Fruit fly (Drosophila melanogaster) whole organism, embryonic: ENCODE measurements around the gene CG32816.
A peak's percentile ranks its signal among the peaks of the same experiment; 100 is the strongest.

Experiments used
- Asciz ChIP-seq: fragments of 200-800 bp; sonication (Bioruptor generic); optimal IDR thresholded peaks from 2 replicates; lab custom pipeline; 2017; ENCODE audit warnings: missing biosample characterization, mild to moderate bottlenecking, missing genetic modification characterization, missing genetic modification reagents
- Atf3 ChIP-seq: fragments of 200-800 bp; sonication (Bioruptor generic); optimal IDR thresholded peaks from 3 replicates; lab custom pipeline; 2016; ENCODE audit warnings: missing biosample characterization, missing genetic modification characterization
- Blimp-1 ChIP-seq: fragments of 200-800 bp; sonication (Bioruptor generic); optimal IDR thresholded peaks from 3 replicates; lab custom pipeline; 2018; ENCODE audit warnings: missing biosample characterization, missing genetic modification characterization, mild to moderate bottlenecking, moderate library complexity, missing genetic modification reagents
- CG10147 ChIP-seq: fragments of 200-800 bp; sonication (Bioruptor generic); optimal IDR thresholded peaks from 2 replicates; lab custom pipeline; 2019; ENCODE audit warnings: missing biosample characterization, mild to moderate bottlenecking, missing genetic modification characterization, moderate library complexity
- CG1024 ChIP-seq: fragments of 200-800 bp; sonication (Bioruptor generic); IDR thresholded peaks from 2 replicates; pipeline ENCODE4 v1.3.6; 2022; ENCODE audit warnings: missing biosample characterization, missing genetic modification characterization
- CG10654 ChIP-seq: fragments of 200-800 bp; sonication (Bioruptor generic); optimal IDR thresholded peaks from 2 replicates; lab custom pipeline; 2016; ENCODE audit warnings: missing biosample characterization, missing genetic modification characterization
- CG10979 ChIP-seq: fragments of 200-800 bp; sonication (Bioruptor generic); optimal IDR thresholded peaks from 2 replicates; lab custom pipeline; 2018; ENCODE audit warnings: missing biosample characterization, mild to moderate bottlenecking, missing genetic modification characterization, moderate library complexity
- CG11456 ChIP-seq: fragments of 200-800 bp; sonication (Bioruptor generic); IDR thresholded peaks from 3 replicates; pipeline ENCODE4 v1.3.6; 2022; ENCODE audit warnings: missing biosample characterization, missing genetic modification characterization
- CG2712 ChIP-seq: fragments of 200-800 bp; optimal IDR thresholded peaks from 3 replicates; lab custom pipeline; 2019; ENCODE audit warnings: missing biosample characterization, mild to moderate bottlenecking, missing genetic modification characterization, moderate library complexity
- CG31224 ChIP-seq: fragments of 200-800 bp; sonication (Bioruptor generic); IDR thresholded peaks from 2 replicates; pipeline ENCODE4 v1.3.6; 2022; ENCODE audit warnings: missing biosample characterization, missing genetic modification characterization
- CG34376 ChIP-seq: fragments of 200-800 bp; sonication (Bioruptor generic); optimal IDR thresholded peaks from 2 replicates; lab custom pipeline; 2018; ENCODE audit warnings: missing biosample characterization, mild to moderate bottlenecking, missing genetic modification characterization
- CG6175 ChIP-seq: fragments of 200-800 bp; sonication (Bioruptor generic); IDR thresholded peaks from 3 replicates; pipeline ENCODE4 v1.3.6; 2022; ENCODE audit warnings: missing biosample characterization, missing genetic modification characterization
- CG6654 ChIP-seq: fragments of 200-800 bp; sonication (Bioruptor generic); optimal IDR thresholded peaks from 2 replicates; lab custom pipeline; 2017; ENCODE audit warnings: missing biosample characterization, mild to moderate bottlenecking, missing genetic modification characterization
- CG7987 ChIP-seq: fragments of 200-800 bp; sonication (Bioruptor generic); optimal IDR thresholded peaks from 2 replicates; lab custom pipeline; 2018; ENCODE audit warnings: missing biosample characterization, mild to moderate bottlenecking, missing genetic modification characterization, moderate library complexity
- CG8359 ChIP-seq: fragments of 200-800 bp; sonication (Bioruptor generic); optimal IDR thresholded peaks from 2 replicates; lab custom pipeline; 2017; ENCODE audit warnings: missing biosample characterization, mild to moderate bottlenecking, missing genetic modification characterization, borderline replicate concordance
- CG8924 ChIP-seq: fragments of 200-800 bp; optimal IDR thresholded peaks from 3 replicates; lab custom pipeline; 2019; ENCODE audit warnings: missing biosample characterization, mild to moderate bottlenecking, missing genetic modification characterization, moderate library complexity
- CG8944 ChIP-seq: fragments of 200-800 bp; sonication (Bioruptor generic); optimal IDR thresholded peaks from 3 replicates; lab custom pipeline; 2016; ENCODE audit warnings: missing biosample characterization, missing genetic modification characterization
- Gsc ChIP-seq: fragments of 200-800 bp; sonication (Bioruptor generic); IDR thresholded peaks from 2 replicates; pipeline ENCODE4 v1.3.6; 2022; ENCODE audit warnings: missing biosample characterization, missing genetic modification characterization
- HHEX ChIP-seq: fragments of 200-800 bp; sonication (Bioruptor generic); optimal IDR thresholded peaks from 3 replicates; lab custom pipeline; 2017; ENCODE audit warnings: missing biosample characterization, mild to moderate bottlenecking, missing genetic modification characterization, missing genetic modification reagents
- HLHmδ ChIP-seq: fragments of 200-800 bp; sonication (Bioruptor generic); optimal IDR thresholded peaks from 2 replicates; lab custom pipeline; 2018; ENCODE audit warnings: missing biosample characterization, mild to moderate bottlenecking, missing genetic modification characterization, moderate library complexity
- Kr ChIP-seq: fragments of 200-800 bp; sonication (Bioruptor generic); optimal IDR thresholded peaks from 2 replicates; lab custom pipeline; 2017; ENCODE audit warnings: missing biosample characterization, mild to moderate bottlenecking, missing genetic modification characterization
- Lhr ChIP-seq: fragments of 200-800 bp; sonication (Bioruptor generic); optimal IDR thresholded peaks from 3 replicates; lab custom pipeline; 2017; ENCODE audit warnings: mild to moderate bottlenecking, missing biosample characterization, missing genetic modification reagents, missing genetic modification characterization
- Lpt ChIP-seq: fragments of >200 bp; optimal IDR thresholded peaks from 2 replicates; lab custom pipeline; 2018; ENCODE audit warnings: missing biosample characterization, missing genetic modification characterization
- Nf-YB ChIP-seq: fragments of 200-800 bp; sonication (Bioruptor generic); optimal IDR thresholded peaks from 3 replicates; lab custom pipeline; 2019; ENCODE audit warnings: missing biosample characterization, mild to moderate bottlenecking, missing genetic modification characterization, moderate library complexity
- Rx ChIP-seq: fragments of 200-800 bp; sonication (Bioruptor generic); IDR thresholded peaks from 2 replicates; pipeline ENCODE4 v1.3.6; 2022; ENCODE audit warnings: missing biosample characterization, missing genetic modification characterization
- Sox100B ChIP-seq: fragments of 200-800 bp; sonication (Bioruptor generic); optimal IDR thresholded peaks from 3 replicates; lab custom pipeline; 2018; ENCODE audit warnings: missing biosample characterization, mild to moderate bottlenecking, missing genetic modification characterization
- Xrp1 ChIP-seq: fragments of 200-800 bp; sonication (Bioruptor generic); IDR thresholded peaks from 2 replicates; pipeline ENCODE4 v1.3.6; 2022; ENCODE audit warnings: missing biosample characterization, missing genetic modification characterization
- ab ChIP-seq: fragments of 200-800 bp; sonication (Bioruptor generic); optimal IDR thresholded peaks from 2 replicates; lab custom pipeline; 2016; ENCODE audit warnings: missing biosample characterization, missing genetic modification characterization
- ac ChIP-seq: fragments of 200-800 bp; sonication (Bioruptor generic); optimal IDR thresholded peaks from 3 replicates; lab custom pipeline; 2017; ENCODE audit warnings: missing biosample characterization, mild to moderate bottlenecking, missing genetic modification characterization
- amos ChIP-seq: fragments of 200-800 bp; sonication (Bioruptor generic); IDR thresholded peaks from 2 replicates; pipeline ENCODE4 v1.3.6; 2022; ENCODE audit warnings: missing biosample characterization, missing genetic modification characterization; ENCODE audit not compliant: partially characterized antibody
- az2 ChIP-seq: fragments of 200-800 bp; sonication (Bioruptor generic); optimal IDR thresholded peaks from 3 replicates; lab custom pipeline; 2016; ENCODE audit warnings: missing biosample characterization, missing genetic modification characterization
- bab2 ChIP-seq: fragments of 200-800 bp; sonication (Bioruptor generic); optimal IDR thresholded peaks from 2 replicates; lab custom pipeline; 2016; ENCODE audit warnings: missing biosample characterization, missing genetic modification characterization
- bbx ChIP-seq: fragments of 200-800 bp; sonication (Bioruptor generic); IDR thresholded peaks from 2 replicates; pipeline ENCODE4 v1.3.6; 2022; ENCODE audit warnings: missing biosample characterization, missing genetic modification characterization; ENCODE audit not compliant: partially characterized antibody
- corto ChIP-seq: fragments of 200-800 bp; sonication (Bioruptor generic); optimal IDR thresholded peaks from 2 replicates; lab custom pipeline; 2016; ENCODE audit warnings: missing biosample characterization, mild to moderate bottlenecking, missing genetic modification characterization, moderate library complexity
- ems ChIP-seq: fragments of 200-800 bp; sonication (Bioruptor generic); optimal IDR thresholded peaks from 3 replicates; lab custom pipeline; 2016; ENCODE audit warnings: missing biosample characterization, missing genetic modification characterization
- esg ChIP-seq: fragments of 200-800 bp; sonication (Bioruptor generic); conservative IDR thresholded peaks from 2 replicates; pipeline ENCODE4 v1.3.6; 2022; ENCODE audit warnings: missing biosample characterization, missing genetic modification characterization
- gsb ChIP-seq: fragments of 200-800 bp; sonication (Bioruptor generic); IDR thresholded peaks from 2 replicates; pipeline ENCODE4 v1.3.6; 2022; ENCODE audit warnings: missing biosample characterization, missing genetic modification characterization
- gsb-n ChIP-seq: fragments of 200-800 bp; sonication (Bioruptor generic); optimal IDR thresholded peaks from 3 replicates; lab custom pipeline; 2018; ENCODE audit warnings: missing biosample characterization, mild to moderate bottlenecking, missing genetic modification characterization
- hbn ChIP-seq: fragments of 200-800 bp; sonication (Bioruptor generic); IDR thresholded peaks from 2 replicates; pipeline ENCODE4 v1.3.6; 2022; ENCODE audit warnings: missing biosample characterization, missing genetic modification characterization; ENCODE audit not compliant: partially characterized antibody
- jumu ChIP-seq: fragments of 200-800 bp; sonication (Bioruptor generic); optimal IDR thresholded peaks from 3 replicates; lab custom pipeline; 2016; ENCODE audit warnings: missing biosample characterization, missing genetic modification characterization
- kah ChIP-seq: fragments of 200-800 bp; sonication (Bioruptor generic); optimal IDR thresholded peaks from 2 replicates; lab custom pipeline; 2018; ENCODE audit warnings: missing biosample characterization, mild to moderate bottlenecking, missing genetic modification characterization
- mirr ChIP-seq: fragments of 200-800 bp; sonication (Bioruptor generic); optimal IDR thresholded peaks from 3 replicates; lab custom pipeline; 2018; ENCODE audit warnings: missing biosample characterization, mild to moderate bottlenecking, missing genetic modification characterization
- nau ChIP-seq: fragments of 200-800 bp; sonication (Bioruptor generic); optimal IDR thresholded peaks from 3 replicates; lab custom pipeline; 2017; ENCODE audit warnings: missing biosample characterization, mild to moderate bottlenecking, missing genetic modification characterization, missing genetic modification reagents
- odd ChIP-seq: fragments of 200-800 bp; sonication (Bioruptor generic); optimal IDR thresholded peaks from 2 replicates; lab custom pipeline; 2017; ENCODE audit warnings: missing biosample characterization, mild to moderate bottlenecking, missing genetic modification characterization
- pita ChIP-seq: fragments of 200-800 bp; sonication (Bioruptor generic); optimal IDR thresholded peaks from 2 replicates; lab custom pipeline; 2017; ENCODE audit warnings: missing biosample characterization, mild to moderate bottlenecking, missing genetic modification characterization
- shn ChIP-seq: fragments of 200-800 bp; sonication (Bioruptor generic); optimal IDR thresholded peaks from 3 replicates; lab custom pipeline; 2016; ENCODE audit warnings: missing biosample characterization, missing genetic modification characterization
- stwl ChIP-seq: fragments of 200-800 bp; sonication (Bioruptor generic); optimal IDR thresholded peaks from 3 replicates; lab custom pipeline; 2018; ENCODE audit warnings: missing biosample characterization, mild to moderate bottlenecking, missing genetic modification characterization, moderate library complexity
- toy ChIP-seq: fragments of 200-800 bp; sonication (Bioruptor generic); IDR thresholded peaks from 2 replicates; pipeline ENCODE4 v1.3.6; 2022; ENCODE audit warnings: missing biosample characterization, missing genetic modification characterization
- zfh1 ChIP-seq: fragments of 200-800 bp; sonication (Bioruptor generic); IDR thresholded peaks from 3 replicates; pipeline ENCODE4 v1.3.6; 2022; ENCODE audit warnings: missing biosample characterization, missing genetic modification characterization

Gene CG32816

DNA sequence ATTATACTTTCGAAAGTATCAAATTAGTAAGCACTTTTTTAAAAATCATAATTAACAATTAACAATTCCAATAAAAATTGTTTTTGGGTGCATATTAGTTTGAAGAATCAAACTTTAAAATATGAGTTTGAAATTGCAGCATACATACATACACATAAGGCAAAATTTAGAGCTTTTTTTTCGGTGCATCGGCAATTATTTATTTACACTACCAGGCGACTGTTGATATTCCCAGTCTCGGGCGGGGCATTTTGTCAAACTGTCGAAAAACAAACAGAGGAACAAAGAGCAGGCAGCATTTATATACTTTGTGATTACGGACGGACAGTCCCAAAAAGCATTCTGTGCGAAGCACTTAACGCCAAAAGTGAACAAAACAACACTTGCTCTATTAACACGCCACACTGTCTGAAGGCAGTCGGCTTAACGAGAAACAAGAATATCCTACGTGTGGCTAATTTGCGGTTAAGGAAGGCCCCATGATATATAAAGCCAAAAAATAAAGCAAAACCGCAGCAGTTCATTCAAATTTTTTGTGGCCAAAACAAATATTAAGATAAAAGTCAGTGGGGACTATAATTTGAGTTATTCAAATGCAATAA is 108.4 kb downstream of the CG32816 start (continued):
- TF ChIP-seq CG10147 (GFP tag; lab: Kevin White, UChicago) (no peak), CG11456 (GFP tag; lab: Robert Waterston, UW) (no peak), CG31224 (GFP tag; lab: Robert Waterston, UW) (no peak; the same call in 1 of the 2 replicates), bbx (GFP tag; lab: Robert Waterston, UW) (no peak), ab (GFP tag; lab: Kevin White, UChicago) (no peak), CG34376 (no peak), CG10654 (GFP tag; lab: Kevin White, UChicago) (peak; percentile 6), stwl (tag; lab: Kevin White, UChicago) (no peak), ems (GFP tag; lab: Kevin White, UChicago) (no peak), jumu (GFP tag; lab: Kevin White, UChicago) (no peak), esg (GFP tag; lab: Robert Waterston, UW) (no peak), az2 (GFP tag; lab: Kevin White, UChicago) (no peak), Asciz (GFP tag; lab: Kevin White, UChicago) (peak; percentile 40), Lhr (no peak), gsb (GFP tag; lab: Robert Waterston, UW) (no peak), ac (GFP tag; lab: Kevin White, UChicago) (no peak), Atf3 (GFP tag; lab: Kevin White, UChicago) (no peak), CG8924 (tag; lab: Kevin White, UChicago) (peak; percentile 14), hbn (GFP tag; lab: Robert Waterston, UW) (no peak), kah (GFP tag; lab: Kevin White, UChicago) (no peak), CG6654 (peak; percentile 29), Lpt (GFP tag; lab: Kevin White, UChicago) (no peak), nau (GFP tag; lab: Kevin White, UChicago) (peak; percentile 0), CG8359 (no peak), CG7987 (GFP tag; lab: Kevin White, UChicago) (peak; percentile 21), CG1024 (no peak), Rx (GFP tag; lab: Robert Waterston, UW) (no peak), Nf-YB (GFP tag; lab: Kevin White, UChicago) (no peak), corto (GFP tag; lab: Kevin White, UChicago) (no peak), shn (GFP tag; lab: Kevin White, UChicago) (no peak), CG8944 (GFP tag; lab: Kevin White, UChicago) (no peak), pita (GFP tag; lab: Kevin White, UChicago) (no peak), odd (GFP tag; lab: Kevin White, UChicago) (no peak), amos (GFP tag; lab: Robert Waterston, UW) (no peak), toy (no peak), CG2712 (tag; lab: Kevin White, UChicago) (peak; percentile 37), HLHmδ (GFP tag; lab: Kevin White, UChicago) (no peak), gsb-n (tag; lab: Kevin White, UChicago) (no peak), Gsc (GFP tag; lab: Robert Waterston, UW) (no peak), HHEX (GFP tag; lab: Kevin White, UChicago) (no peak), Kr (GFP tag; lab: Kevin White, UChicago) (no peak), mirr (GFP tag; lab: Kevin White, UChicago) (no peak), Blimp-1 (GFP tag; lab: Kevin White, UChicago) (peak; percentile 13), Sox100B (GFP tag; lab: Kevin White, UChicago) (peak; percentile 22), CG10979 (tag; lab: Kevin White, UChicago) (peak; percentile 4), bab2 (GFP tag; lab: Kevin White, UChicago) (peak; percentile 39), CG6175 (GFP tag; lab: Robert Waterston, UW) (no peak), Xrp1 (peak; percentile 28; the same call in 1 of the 2 replicates), zfh1 (0 out of 3 replicates have a peak, but pooled peaks have one; percentile 48)
